Worm (Caenorhabditis elegans) whole organism, L4 larva: ENCODE results near the gene C03E10.3.
"Not testable (repeated sequence)": the region's sequence is repeated elsewhere in the genome, so short reads cannot be mapped to it uniquely, and the experiment has no call there.

Experiments used
- aha-1 ChIP-seq: fragments of 150-350 bp; peaks from one replicate; lab custom pipeline; 2014; ENCODE audit warnings: missing biosample characterization, missing genetic modification characterization
- mdl-1 ChIP-seq, 2 experiments: fragments of 150-350 bp in 1 of 2; sonication (generic microtip) in 1 of 2; optimal IDR thresholded peaks; 2 replicates each; lab custom pipeline; 2014 to 2017; ENCODE audit warnings: missing biosample characterization in 2 of 2, missing genetic modification characterization in 2 of 2
- unc-39 ChIP-seq: sonication (generic microtip); optimal IDR thresholded peaks from 2 replicates; lab custom pipeline; 2017; ENCODE audit warnings: missing biosample characterization, missing genetic modification characterization

DNA sequence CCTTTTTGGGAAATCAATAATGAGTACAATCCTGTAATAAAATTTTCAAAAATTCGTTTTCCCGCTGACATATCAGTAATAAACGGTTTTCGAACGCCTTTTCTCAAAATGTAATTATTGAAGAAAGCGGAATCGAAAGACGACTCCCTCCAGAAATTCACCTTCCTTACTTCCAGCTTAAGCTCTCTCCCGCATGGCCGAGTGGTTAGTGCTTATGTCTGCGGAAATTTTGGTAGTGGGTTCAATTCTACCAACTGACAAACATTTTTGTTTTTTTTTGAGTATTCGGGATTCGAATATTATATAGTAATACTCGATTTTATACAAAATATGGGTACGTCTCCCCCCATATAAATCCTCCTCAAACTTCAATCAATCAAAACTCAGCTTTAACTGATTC is 45.6 kb downstream of the C03E10.3 start:
- TF ChIP-seq aha-1 (tag; lab: Kevin White, UChicago); mdl-1 (tag; optimal IDR thresholded peaks at IDR 0.05; lab: Kevin White, UChicago); unc-39 (tag; lab: Kevin White, UChicago): not testable (repeated sequence)
